Worm (Caenorhabditis elegans) whole organism, L3 larva: Measurements from ENCODE around the gene C01B9.4.

ENCODE experiments used
- R02D3.7 ChIP-seq: fragments of 150-350 bp; optimal IDR thresholded peaks from 2 replicates; lab custom pipeline; 2014; ENCODE audit warnings: missing biosample characterization, missing genetic modification characterization
- elt-1 ChIP-seq: fragments of 150-350 bp; optimal IDR thresholded peaks from 2 replicates; lab custom pipeline; 2014; ENCODE audit warnings: missing biosample characterization, missing genetic modification characterization
- fos-1 ChIP-seq: fragments of 150-350 bp; optimal IDR thresholded peaks from 2 replicates; lab custom pipeline; 2014; ENCODE audit warnings: missing biosample characterization, missing genetic modification characterization
- lin-15B ChIP-seq: fragments of 150-350 bp; optimal IDR thresholded peaks from 2 replicates; lab custom pipeline; 2014; ENCODE audit warnings: missing biosample characterization, missing genetic modification characterization
- nhr-11 ChIP-seq: fragments of 150-350 bp; optimal IDR thresholded peaks from 2 replicates; lab custom pipeline; 2014; ENCODE audit warnings: missing biosample characterization, missing genetic modification characterization
- nhr-12 ChIP-seq: fragments of 150-350 bp; optimal IDR thresholded peaks from 2 replicates; lab custom pipeline; 2014; ENCODE audit warnings: missing biosample characterization, missing genetic modification characterization
- nhr-28 ChIP-seq: fragments of 150-350 bp; optimal IDR thresholded peaks from 2 replicates; lab custom pipeline; 2014; ENCODE audit warnings: missing biosample characterization, missing genetic modification characterization
- nhr-77 ChIP-seq: fragments of 150-350 bp; optimal IDR thresholded peaks from 2 replicates; lab custom pipeline; 2014; ENCODE audit warnings: missing biosample characterization, missing genetic modification characterization
- pha-4 ChIP-seq: fragments of 150-350 bp; optimal IDR thresholded peaks from 2 replicates; lab custom pipeline; 2014; ENCODE audit warnings: missing biosample characterization, missing genetic modification reagents, missing genetic modification characterization
- pqm-1 ChIP-seq: fragments of 150-350 bp; optimal IDR thresholded peaks from 2 replicates; lab custom pipeline; 2017; ENCODE audit warnings: missing biosample characterization, missing genetic modification characterization, inconsistent platforms
- tbx-2 ChIP-seq: sonication (generic microtip); optimal IDR thresholded peaks from 2 replicates; lab custom pipeline; 2016; ENCODE audit warnings: mild to moderate bottlenecking, missing genetic modification characterization, missing compliant biosample characterization
- unc-62 ChIP-seq: fragments of 150-350 bp; sonication (generic microtip); optimal IDR thresholded peaks from 4 replicates; lab custom pipeline; 2014; ENCODE audit warnings: missing biosample characterization, missing genetic modification reagents, missing genetic modification characterization
- zag-1 ChIP-seq: fragments of 150-350 bp; optimal IDR thresholded peaks from 2 replicates; lab custom pipeline; 2014; ENCODE audit warnings: missing biosample characterization, missing genetic modification characterization
- ztf-4 ChIP-seq: fragments of 150-350 bp; optimal IDR thresholded peaks from 2 replicates; lab custom pipeline; 2014; ENCODE audit warnings: missing biosample characterization, missing genetic modification characterization

DNA sequence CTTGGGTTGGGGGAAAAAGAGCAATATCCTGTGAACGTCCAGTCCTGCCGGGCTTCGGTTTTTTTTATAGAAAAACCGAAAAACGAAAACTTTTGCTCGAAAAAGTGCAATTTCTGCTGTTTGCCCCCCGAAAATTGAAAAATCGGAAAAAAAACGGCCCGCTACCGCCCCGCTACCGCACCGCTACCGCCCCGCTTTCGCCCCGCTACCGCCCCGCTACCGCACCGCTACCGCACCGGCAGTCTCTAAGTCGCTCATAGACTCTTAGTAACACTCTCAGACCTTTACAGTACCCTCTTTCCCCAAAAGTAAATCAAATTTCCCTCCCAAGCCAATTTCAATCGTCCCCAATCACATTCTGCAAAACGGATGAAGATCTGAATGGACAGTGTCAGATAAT is 11.4 kb upstream of the C01B9.4 start:
- no peak for TF ChIP-seq pqm-1 (tag; lab: Kevin White, UChicago)
- TF ChIP-seq fos-1 (tag; lab: Kevin White, UChicago) = no peak
- no peak for TF ChIP-seq nhr-77
- no peak for TF ChIP-seq elt-1 (tag; lab: Kevin White, UChicago)
- TF ChIP-seq zag-1 (tag; lab: Kevin White, UChicago) = no peak
- TF ChIP-seq pha-4 = no peak
- no peak for TF ChIP-seq ztf-4 (tag; lab: Kevin White, UChicago)
- no peak for TF ChIP-seq unc-62 (GFP tag; lab: Kevin White, UChicago)
- no peak for TF ChIP-seq nhr-11
- TF ChIP-seq tbx-2 (tag; lab: Kevin White, UChicago) = no peak
- TF ChIP-seq R02D3.7 (tag; lab: Kevin White, UChicago) = no peak
- TF ChIP-seq nhr-12 (tag; lab: Kevin White, UChicago) = no peak
- no peak for TF ChIP-seq nhr-28 (tag; lab: Kevin White, UChicago)
- TF ChIP-seq lin-15B (tag; lab: Kevin White, UChicago) = no peak
